Worm (Caenorhabditis elegans) whole organism, late embryonic: Measurements from ENCODE around the gene F35A5.2.

Source experiments
- C38D4.7 ChIP-seq: fragments of 200-800 bp; sonication (Bioruptor generic); optimal IDR thresholded peaks from 2 replicates; lab custom pipeline; 2018; ENCODE audit warnings: mild to moderate bottlenecking, missing genetic modification characterization, moderate library complexity, missing compliant biosample characterization
- F13H6.1 ChIP-seq: sonication (generic microtip); optimal IDR thresholded peaks from 2 replicates; lab custom pipeline; 2016; ENCODE audit warnings: missing genetic modification characterization, missing compliant biosample characterization
- K09A11.1 ChIP-seq: sonication (generic microtip); optimal IDR thresholded peaks from 2 replicates; lab custom pipeline; 2017; ENCODE audit warnings: antibody characterized with exemption, mild to moderate bottlenecking, missing genetic modification characterization, missing compliant biosample characterization; ENCODE audit not compliant: insufficient read depth
- Y22D7AL.16 ChIP-seq: sonication (generic microtip); optimal IDR thresholded peaks from 2 replicates; lab custom pipeline; 2016; ENCODE audit warnings: missing genetic modification characterization, missing compliant biosample characterization
- ahr-1 ChIP-seq: sonication (generic microtip); optimal IDR thresholded peaks from 2 replicates; lab custom pipeline; 2016; ENCODE audit warnings: missing genetic modification characterization, missing compliant biosample characterization
- ceh-14 ChIP-seq: sonication (generic microtip); optimal IDR thresholded peaks from 2 replicates; lab custom pipeline; 2016; ENCODE audit warnings: missing genotype, missing genetic modification characterization, missing compliant biosample characterization
- ceh-18 ChIP-seq: sonication (generic microtip); optimal IDR thresholded peaks from 2 replicates; lab custom pipeline; 2016; ENCODE audit warnings: missing genetic modification characterization, missing compliant biosample characterization
- ceh-2 ChIP-seq: sonication (generic microtip); optimal IDR thresholded peaks from 2 replicates; lab custom pipeline; 2016; ENCODE audit warnings: missing genotype, missing genetic modification characterization, missing compliant biosample characterization
- ceh-22 ChIP-seq: sonication (generic microtip); optimal IDR thresholded peaks from 2 replicates; lab custom pipeline; 2017; ENCODE audit warnings: missing biosample characterization, missing genetic modification characterization
- ceh-24 ChIP-seq: sonication (generic microtip); optimal IDR thresholded peaks from 2 replicates; lab custom pipeline; 2016; ENCODE audit warnings: mild to moderate bottlenecking, missing genetic modification characterization, missing compliant biosample characterization
- ceh-30 ChIP-seq: fragments of 150-350 bp; optimal IDR thresholded peaks from 2 replicates; lab custom pipeline; 2014; ENCODE audit warnings: missing biosample characterization, missing genetic modification characterization
- ceh-31 ChIP-seq: sonication (generic microtip); optimal IDR thresholded peaks from 2 replicates; lab custom pipeline; 2016; ENCODE audit warnings: missing genetic modification characterization, missing compliant biosample characterization
- ceh-45 ChIP-seq: fragments of 200-800 bp; sonication (Bioruptor generic); IDR thresholded peaks from 2 replicates; pipeline ENCODE4 v1.3.6; 2022; ENCODE audit warnings: missing genetic modification reagents, missing genetic modification characterization, missing compliant biosample characterization
- ceh-48 ChIP-seq: sonication (generic microtip); optimal IDR thresholded peaks from 2 replicates; lab custom pipeline; 2016; ENCODE audit warnings: missing genetic modification characterization, inconsistent platforms, missing compliant biosample characterization
- ceh-9 ChIP-seq: sonication (generic microtip); optimal IDR thresholded peaks from 2 replicates; lab custom pipeline; 2016; ENCODE audit warnings: mild to moderate bottlenecking, missing genetic modification characterization, inconsistent platforms, missing compliant biosample characterization
- che-1 ChIP-seq: sonication (generic microtip); optimal IDR thresholded peaks from 2 replicates; lab custom pipeline; 2016; ENCODE audit warnings: mild to moderate bottlenecking, missing genetic modification characterization, missing compliant biosample characterization
- dve-1 ChIP-seq: sonication (generic microtip); optimal IDR thresholded peaks from 2 replicates; lab custom pipeline; 2017; ENCODE audit warnings: antibody characterized with exemption, mild to moderate bottlenecking, missing genetic modification characterization, missing compliant biosample characterization
- elt-2 ChIP-seq: sonication (generic microtip); optimal IDR thresholded peaks from 2 replicates; lab custom pipeline; 2016; ENCODE audit warnings: missing genetic modification reagents, missing genetic modification characterization, missing compliant biosample characterization
- eyg-1 ChIP-seq: sonication (generic microtip); optimal IDR thresholded peaks from 2 replicates; lab custom pipeline; 2016; ENCODE audit warnings: missing genotype, missing genetic modification characterization, missing compliant biosample characterization
- fax-1 ChIP-seq: sonication (generic microtip); optimal IDR thresholded peaks from 2 replicates; lab custom pipeline; 2016; ENCODE audit warnings: missing genotype, missing genetic modification characterization, missing compliant biosample characterization
- gmeb-2 ChIP-seq: sonication (generic microtip); optimal IDR thresholded peaks from 2 replicates; lab custom pipeline; 2016; ENCODE audit warnings: missing genetic modification characterization, inconsistent platforms, missing compliant biosample characterization
- hlh-13 ChIP-seq: fragments of 200-800 bp; sonication (Bioruptor generic); optimal IDR thresholded peaks from 2 replicates; lab custom pipeline; 2018; ENCODE audit warnings: mild to moderate bottlenecking, missing genetic modification characterization, missing compliant biosample characterization
- hlh-15 ChIP-seq: sonication (generic microtip); optimal IDR thresholded peaks from 2 replicates; lab custom pipeline; 2016; ENCODE audit warnings: missing genetic modification characterization, missing compliant biosample characterization
- lim-6 ChIP-seq: sonication (generic microtip); optimal IDR thresholded peaks from 2 replicates; lab custom pipeline; 2016; ENCODE audit warnings: missing genetic modification characterization, missing compliant biosample characterization
- madf-2 ChIP-seq: sonication (generic microtip); optimal IDR thresholded peaks from 2 replicates; lab custom pipeline; 2017; ENCODE audit warnings: missing genetic modification characterization, missing compliant biosample characterization
- mec-3 ChIP-seq: sonication (generic microtip); optimal IDR thresholded peaks from 2 replicates; lab custom pipeline; 2016; ENCODE audit warnings: borderline replicate concordance, missing genetic modification characterization, missing compliant biosample characterization
- nhr-11 ChIP-seq: fragments of 150-350 bp; optimal IDR thresholded peaks from 2 replicates; lab custom pipeline; 2014; ENCODE audit warnings: missing biosample characterization, missing genetic modification characterization
- nhr-232 ChIP-seq: sonication (generic microtip); optimal IDR thresholded peaks from 2 replicates; lab custom pipeline; 2016; ENCODE audit warnings: missing genetic modification characterization, missing compliant biosample characterization
- npax-4 ChIP-seq: sonication (generic microtip); optimal IDR thresholded peaks from 2 replicates; lab custom pipeline; 2016; ENCODE audit warnings: missing genetic modification characterization, missing compliant biosample characterization
- pag-3 ChIP-seq: sonication (generic microtip); optimal IDR thresholded peaks from 2 replicates; lab custom pipeline; 2016; ENCODE audit warnings: missing compliant biosample characterization, missing genetic modification characterization, borderline replicate concordance
- pha-2 ChIP-seq: sonication (generic microtip); optimal IDR thresholded peaks from 2 replicates; lab custom pipeline; 2017; ENCODE audit warnings: mild to moderate bottlenecking, missing genetic modification characterization, missing compliant biosample characterization
- pha-4 ChIP-seq: fragments of 150-350 bp; optimal IDR thresholded peaks from 2 replicates; lab custom pipeline; 2018; ENCODE audit warnings: missing biosample characterization, missing genetic modification reagents, missing genetic modification characterization
- pqm-1 ChIP-seq: sonication (generic microtip); optimal IDR thresholded peaks from 2 replicates; lab custom pipeline; 2016; ENCODE audit warnings: missing genetic modification characterization, missing compliant biosample characterization
- pros-1 ChIP-seq: fragments of 150-350 bp; optimal IDR thresholded peaks from 2 replicates; lab custom pipeline; 2014; ENCODE audit warnings: missing biosample characterization, missing genetic modification reagents, missing genetic modification characterization
- rnt-1 ChIP-seq: sonication (generic microtip); optimal IDR thresholded peaks from 2 replicates; lab custom pipeline; 2016; ENCODE audit warnings: missing genetic modification characterization, missing compliant biosample characterization
- sox-4 ChIP-seq: sonication (generic microtip); optimal IDR thresholded peaks from 2 replicates; lab custom pipeline; 2017; ENCODE audit warnings: mild to moderate bottlenecking, missing genetic modification characterization, inconsistent platforms, missing compliant biosample characterization
- syd-9 ChIP-seq: sonication (generic microtip); optimal IDR thresholded peaks from 2 replicates; lab custom pipeline; 2016; ENCODE audit warnings: mild to moderate bottlenecking, missing genetic modification characterization, moderate library complexity, missing compliant biosample characterization
- tbx-2 ChIP-seq: sonication (generic microtip); optimal IDR thresholded peaks from 2 replicates; lab custom pipeline; 2016; ENCODE audit warnings: missing genetic modification characterization, missing compliant biosample characterization
- ttx-3 ChIP-seq: sonication (generic microtip); optimal IDR thresholded peaks from 2 replicates; lab custom pipeline; 2016; ENCODE audit warnings: missing genetic modification reagents, missing genetic modification characterization, missing compliant biosample characterization
- zip-5 ChIP-seq: sonication (generic microtip); optimal IDR thresholded peaks from 2 replicates; lab custom pipeline; 2016; ENCODE audit warnings: missing genetic modification characterization, missing compliant biosample characterization

Gene F35A5.2

DNA sequence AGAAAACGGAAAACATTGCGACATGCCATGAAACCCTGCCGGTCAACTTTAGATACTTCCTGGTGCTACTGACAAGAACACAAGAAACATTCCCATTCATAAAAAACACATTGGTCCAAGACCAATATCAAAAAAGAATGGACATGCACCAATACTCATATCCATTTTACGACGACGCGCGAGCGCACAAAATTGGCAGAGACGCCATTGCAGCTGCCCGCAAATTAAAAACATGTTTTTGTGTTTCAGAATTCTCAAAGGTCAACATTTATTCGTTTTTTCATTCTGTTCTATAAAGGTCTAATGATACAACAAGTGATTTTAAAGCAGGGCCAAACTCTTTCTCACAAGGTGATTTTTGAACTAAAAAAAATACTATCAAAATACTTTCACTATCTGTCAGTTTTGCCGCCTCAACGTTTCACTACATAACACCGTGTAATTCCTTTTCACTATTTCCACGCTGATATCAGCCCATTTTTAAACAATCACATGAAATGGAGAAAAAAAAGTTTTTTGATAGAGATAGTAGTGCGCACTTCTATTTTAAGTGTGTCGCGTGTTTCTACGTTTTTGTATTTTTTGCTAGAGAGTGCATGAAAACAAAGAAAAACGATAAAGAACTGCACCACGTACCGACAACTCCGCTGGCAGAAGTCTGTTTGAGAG is 14.1 kb downstream of the F35A5.2 start:
- TF ChIP-seq syd-9 (tag; lab: Kevin White, UChicago) (no peak), rnt-1 (tag; lab: Kevin White, UChicago) (no peak)

DNA sequence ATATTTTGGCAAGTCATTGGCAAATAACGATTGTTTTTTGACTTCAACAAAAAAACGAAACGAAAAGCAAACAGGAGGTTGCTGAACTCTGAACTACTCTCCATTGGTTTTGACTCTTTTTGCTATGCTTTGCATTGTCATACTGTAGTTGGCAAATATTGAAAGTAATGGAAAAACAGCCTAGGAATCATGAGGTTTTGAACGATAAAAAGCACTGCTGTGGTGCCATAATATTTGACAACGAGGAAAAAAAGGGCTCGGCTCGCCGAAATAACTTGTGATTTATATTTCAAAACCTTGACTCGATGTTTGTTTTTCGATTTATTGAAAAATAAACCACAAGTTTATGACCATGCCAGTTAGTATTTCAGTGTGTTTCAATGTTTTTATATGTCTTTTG is 14.8 kb downstream of the F35A5.2 start:
- no peak for TF ChIP-seq ceh-2 (tag; lab: Kevin White, UChicago)
- no peak for TF ChIP-seq ceh-9 (tag; lab: Kevin White, UChicago)
- TF ChIP-seq madf-2 (tag; lab: Kevin White, UChicago): no peak
- no peak for TF ChIP-seq pag-3 (tag; lab: Kevin White, UChicago)
- TF ChIP-seq nhr-11: no peak
- no peak for TF ChIP-seq ceh-45 (GFP tag; lab: Robert Waterston, UW)
- no peak for TF ChIP-seq ceh-30 (tag; lab: Kevin White, UChicago)
- TF ChIP-seq pqm-1 (tag; lab: Kevin White, UChicago): no peak
- TF ChIP-seq pros-1: no peak
- TF ChIP-seq ttx-3 (tag; lab: Kevin White, UChicago): no peak
- no peak for TF ChIP-seq zip-5
- TF ChIP-seq eyg-1: no peak
- TF ChIP-seq ceh-24 (tag; lab: Kevin White, UChicago): no peak
- TF ChIP-seq gmeb-2 (tag; lab: Kevin White, UChicago): no peak
- TF ChIP-seq nhr-232 (tag; lab: Kevin White, UChicago): no peak
- TF ChIP-seq ceh-22: no peak
- no peak for TF ChIP-seq elt-2 (tag; lab: Kevin White, UChicago)

DNA sequence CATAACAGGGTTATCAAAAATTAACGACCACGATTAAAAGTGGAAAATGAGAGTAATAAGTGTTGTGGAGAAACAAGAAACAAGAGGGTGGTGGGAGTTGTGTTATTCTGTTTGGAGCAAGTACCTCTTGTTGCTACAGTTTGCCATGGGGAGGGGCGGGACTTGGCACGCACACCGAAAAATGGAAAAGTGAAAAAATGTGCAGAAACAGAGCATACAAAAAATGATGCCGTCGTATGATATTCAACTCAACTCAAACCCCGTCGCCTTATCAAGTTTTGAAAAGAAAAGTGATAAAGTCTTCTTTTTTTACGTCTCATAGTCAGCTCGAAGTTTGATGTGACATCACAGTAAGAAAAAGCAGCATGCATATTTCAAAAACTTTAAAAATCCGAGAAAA is 15.7 kb downstream of the F35A5.2 start:
- no peak for TF ChIP-seq sox-4 (tag; lab: Kevin White, UChicago)
- no peak for TF ChIP-seq F13H6.1 (tag; lab: Kevin White, UChicago)
- TF ChIP-seq pha-4 (tag; lab: Kevin White, UChicago): no peak
- no peak for TF ChIP-seq pag-3 (tag; lab: Kevin White, UChicago)
- no peak for TF ChIP-seq mec-3 (tag; lab: Kevin White, UChicago)
- no peak for TF ChIP-seq hlh-13 (GFP tag; lab: Kevin White, UChicago)
- no peak for TF ChIP-seq madf-2 (tag; lab: Kevin White, UChicago)
- TF ChIP-seq ceh-31 (tag; lab: Kevin White, UChicago): no peak
- TF ChIP-seq gmeb-2 (tag; lab: Kevin White, UChicago): no peak
- TF ChIP-seq fax-1 (tag; lab: Kevin White, UChicago): no peak
- no peak for TF ChIP-seq ceh-2 (tag; lab: Kevin White, UChicago)
- no peak for TF ChIP-seq Y22D7AL.16
- TF ChIP-seq dve-1: no peak
- TF ChIP-seq K09A11.1 (tag; lab: Kevin White, UChicago): no peak
- TF ChIP-seq che-1 (tag; lab: Kevin White, UChicago): no peak
- TF ChIP-seq rnt-1 (tag; lab: Kevin White, UChicago): no peak
- no peak for TF ChIP-seq ttx-3 (tag; lab: Kevin White, UChicago)

DNA sequence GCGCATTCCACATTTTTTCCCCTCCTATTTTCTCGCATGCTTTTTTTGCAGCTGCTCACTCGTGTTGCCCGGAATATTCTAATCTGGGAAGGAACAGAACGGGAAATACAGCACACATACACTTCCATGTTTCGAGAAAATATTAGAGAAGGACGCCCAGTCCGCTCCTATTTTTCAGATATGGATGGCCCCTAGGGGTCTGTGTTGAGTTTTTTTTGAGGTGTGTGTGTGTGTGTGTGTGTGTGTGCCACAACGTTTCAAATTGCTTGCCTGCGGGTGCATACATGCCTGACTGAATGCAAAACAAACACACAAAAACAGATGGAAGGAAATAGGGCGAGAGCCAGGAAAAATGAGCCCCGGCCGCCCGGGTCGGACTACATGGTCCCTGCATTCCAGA is 16.7 kb downstream of the F35A5.2 start:
- no peak for TF ChIP-seq pha-4 (tag; lab: Kevin White, UChicago)
- TF ChIP-seq rnt-1 (tag; lab: Kevin White, UChicago): no peak
- TF ChIP-seq tbx-2 (tag; lab: Kevin White, UChicago): no peak
- TF ChIP-seq, all 69 proteins: peak for 0

DNA sequence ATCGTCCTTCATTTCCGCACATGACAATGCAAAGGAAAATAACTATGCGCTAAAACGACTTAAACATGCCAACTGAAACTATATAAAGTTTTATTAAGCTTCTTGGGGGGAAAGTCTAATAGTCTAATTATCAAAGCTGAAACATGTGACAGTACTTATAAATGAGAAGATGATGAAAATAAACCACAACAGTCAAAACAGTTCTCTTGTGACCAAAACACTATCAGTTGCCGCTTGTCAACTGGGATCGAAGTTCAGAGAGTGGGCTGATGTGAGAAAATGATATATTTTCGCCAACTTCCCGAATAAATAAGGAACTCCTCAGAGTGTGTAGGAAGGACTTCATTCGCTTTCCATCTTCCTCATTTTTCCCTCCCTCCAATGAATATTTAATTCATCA is 17.1 kb downstream of the F35A5.2 start:
- TF ChIP-seq ceh-30 (tag; lab: Kevin White, UChicago) (no peak), sox-4 (tag; lab: Kevin White, UChicago) (no peak), gmeb-2 (tag; lab: Kevin White, UChicago) (no peak), C38D4.7 (GFP tag; lab: Kevin White, UChicago) (no peak), ceh-18 (no peak), npax-4 (no peak), ceh-48 (tag; lab: Kevin White, UChicago) (no peak), elt-2 (tag; lab: Kevin White, UChicago) (no peak), lim-6 (tag; lab: Kevin White, UChicago) (no peak), pha-2 (tag; lab: Kevin White, UChicago) (no peak), ceh-14 (tag; lab: Kevin White, UChicago) (no peak), pag-3 (tag; lab: Kevin White, UChicago) (no peak), hlh-15 (tag; lab: Kevin White, UChicago) (no peak), pqm-1 (tag; lab: Kevin White, UChicago) (no peak), ceh-2 (tag; lab: Kevin White, UChicago) (no peak), ahr-1 (no peak), eyg-1 (no peak)
